In genomic region chr3R:12408160-12408559, dm6 we compare ENCODE assay signal across 3 fruit fly cellular contexts.
TF ChIP-seq lines count a peak whose summit lies in the region.

CG5196 (plus strand) TSS chr3R:12408316.

TF ChIP-seq in whole organism, adult, 20 proteins besides CTCF, POLR2A, EP300 and RAD21 (continued from another document):
- no peak for TF ChIP-seq cnc (optimal IDR thresholded peaks at IDR 0.05; lab: Kevin White, UChicago)

TF ChIP-seq in whole organism, embryonic, 481 proteins besides CTCF, POLR2A, EP300 and RAD21 (continued from another document and continues in another):
- no peak for TF ChIP-seq CG12071 (GFP tag; optimal IDR thresholded peaks at IDR 0.05; lab: Kevin White, UChicago)
- peak; percentile 73 for TF ChIP-seq unc-4 (GFP tag; IDR thresholded peaks at IDR 0.05; lab: Robert Waterston, UW; ENCODE audit: partially characterized antibody)
- no peak for TF ChIP-seq CG1529 (GFP tag; optimal IDR thresholded peaks at IDR 0.05; lab: Kevin White, UChicago)
- peak; percentile 5 for TF ChIP-seq CoRest (tag; optimal IDR thresholded peaks at IDR 0.05; lab: Kevin White, UChicago)
- no peak for TF ChIP-seq odd (GFP tag; optimal IDR thresholded peaks at IDR 0.05; lab: Kevin White, UChicago)
- no peak for TF ChIP-seq salm (tag; optimal IDR thresholded peaks at IDR 0.05; lab: Kevin White, UChicago)
- TF ChIP-seq Dek (tag; optimal IDR thresholded peaks at IDR 0.05; lab: Kevin White, UChicago): peak; percentile 43
- no peak for TF ChIP-seq p53 (GFP tag; optimal IDR thresholded peaks at IDR 0.05; lab: Kevin White, UChicago)
- no peak for TF ChIP-seq CG6765 (GFP tag; optimal IDR thresholded peaks at IDR 0.05; lab: Kevin White, UChicago)
- TF ChIP-seq dmrt99B (tag; optimal IDR thresholded peaks at IDR 0.05; lab: Kevin White, UChicago): no peak
- TF ChIP-seq CG4328 (GFP tag; optimal IDR thresholded peaks at IDR 0.05; lab: Kevin White, UChicago): no peak
- TF ChIP-seq fd64A (GFP tag; optimal IDR thresholded peaks at IDR 0.05; lab: Kevin White, UChicago): no peak
- TF ChIP-seq Xrp1 (GFP tag; IDR thresholded peaks at IDR 0.05; lab: Robert Waterston, UW): 0 out of 2 replicates have a peak, but pooled peaks have one; percentile 12
- no peak for TF ChIP-seq Bdp1 (GFP tag; optimal IDR thresholded peaks at IDR 0.05; lab: Kevin White, UChicago)
- peak; percentile 17 for TF ChIP-seq kah (GFP tag; optimal IDR thresholded peaks at IDR 0.05; lab: Kevin White, UChicago)
- peak; percentile 17; the same call in 1 of the 2 replicates for TF ChIP-seq hbn (GFP tag; IDR thresholded peaks at IDR 0.05; lab: Robert Waterston, UW; ENCODE audit: partially characterized antibody)
- peak; percentile 11 for TF ChIP-seq lilli (GFP tag; optimal IDR thresholded peaks at IDR 0.05; lab: Kevin White, UChicago)
- TF ChIP-seq nom (GFP tag; optimal IDR thresholded peaks at IDR 0.05; lab: Kevin White, UChicago): peak; percentile 45
- no peak for TF ChIP-seq oc (tag; optimal IDR thresholded peaks at IDR 0.05; lab: Kevin White, UChicago)
- TF ChIP-seq CG12391 (tag; optimal IDR thresholded peaks at IDR 0.05; lab: Kevin White, UChicago): peak; percentile 35
- TF ChIP-seq gfzf (GFP tag; optimal IDR thresholded peaks at IDR 0.05; lab: Kevin White, UChicago): peak; percentile 75
- TF ChIP-seq CG6813 (GFP tag; optimal IDR thresholded peaks at IDR 0.05; lab: Kevin White, UChicago): no peak
- TF ChIP-seq HLH4C (GFP tag; IDR thresholded peaks at IDR 0.05; lab: Robert Waterston, UW; ENCODE audit: partially characterized antibody): peak; percentile 70
- peak; percentile 31 for TF ChIP-seq Vsx1 (GFP tag; optimal IDR thresholded peaks at IDR 0.05; lab: Kevin White, UChicago)
- peak; percentile 79 for TF ChIP-seq CG6791 (GFP tag; IDR thresholded peaks at IDR 0.05; lab: Robert Waterston, UW; ENCODE audit: partially characterized antibody)
- TF ChIP-seq NC2β (GFP tag; optimal IDR thresholded peaks at IDR 0.05; lab: Kevin White, UChicago): no peak
- TF ChIP-seq NfI (GFP tag; optimal IDR thresholded peaks at IDR 0.05; lab: Kevin White, UChicago): peak; percentile 30
- peak; percentile 84 for TF ChIP-seq CG13287 (GFP tag; IDR thresholded peaks at IDR 0.05; lab: Robert Waterston, UW; ENCODE audit: partially characterized antibody)
- TF ChIP-seq CG30403 (GFP tag; optimal IDR thresholded peaks at IDR 0.05; lab: Kevin White, UChicago): no peak
- TF ChIP-seq Hey (tag; optimal IDR thresholded peaks at IDR 0.05; lab: Kevin White, UChicago): no peak
- TF ChIP-seq CG1792 (GFP tag; optimal IDR thresholded peaks at IDR 0.05; lab: Kevin White, UChicago): no peak
- no peak for TF ChIP-seq fd3F (GFP tag; optimal IDR thresholded peaks at IDR 0.05; lab: Kevin White, UChicago)
- peak; percentile 66 for TF ChIP-seq knrl (GFP tag; IDR thresholded peaks at IDR 0.05; lab: Robert Waterston, UW; ENCODE audit: partially characterized antibody)
- no peak for TF ChIP-seq mirr (GFP tag; optimal IDR thresholded peaks at IDR 0.05; lab: Kevin White, UChicago)
- peak; percentile 87 for TF ChIP-seq E2f2 (GFP tag; IDR thresholded peaks at IDR 0.05; lab: Robert Waterston, UW)
- no peak for TF ChIP-seq pnt (GFP tag; optimal IDR thresholded peaks at IDR 0.05; lab: Kevin White, UChicago)
- peak; percentile 12 for TF ChIP-seq unpg (GFP tag; optimal IDR thresholded peaks at IDR 0.05; lab: Kevin White, UChicago)
- TF ChIP-seq CG31224 (GFP tag; IDR thresholded peaks at IDR 0.05; lab: Robert Waterston, UW): no peak
- TF ChIP-seq Hr51 (GFP tag; optimal IDR thresholded peaks at IDR 0.05; lab: Kevin White, UChicago): no peak
- no peak for TF ChIP-seq CG32767 (GFP tag; IDR thresholded peaks at IDR 0.05; lab: Robert Waterston, UW)
- no peak for TF ChIP-seq bcd (GFP tag; optimal IDR thresholded peaks at IDR 0.05; lab: Kevin White, UChicago)
- TF ChIP-seq CG3995 (GFP tag; optimal IDR thresholded peaks at IDR 0.05; lab: Kevin White, UChicago): peak; percentile 78
- TF ChIP-seq CG4282 (GFP tag; optimal IDR thresholded peaks at IDR 0.05; lab: Kevin White, UChicago): no peak
- TF ChIP-seq CG18599 (GFP tag; optimal IDR thresholded peaks at IDR 0.05; lab: Kevin White, UChicago): no peak
- peak; percentile 40 for TF ChIP-seq CHES-1-like (GFP tag; optimal IDR thresholded peaks at IDR 0.05; lab: Kevin White, UChicago)
- peak; percentile 24 for TF ChIP-seq CG12299 (tag; optimal IDR thresholded peaks at IDR 0.05; lab: Kevin White, UChicago)
- TF ChIP-seq CG8290 (GFP tag; optimal IDR thresholded peaks at IDR 0.05; lab: Kevin White, UChicago): no peak
- TF ChIP-seq CG8290 (tag; optimal IDR thresholded peaks at IDR 0.05; lab: Kevin White, UChicago): no peak
- TF ChIP-seq nau (GFP tag; optimal IDR thresholded peaks at IDR 0.05; lab: Kevin White, UChicago): no peak
- peak; percentile 15 for TF ChIP-seq Myb (GFP tag; optimal IDR thresholded peaks at IDR 0.05; lab: Kevin White, UChicago)
- TF ChIP-seq YL-1 (GFP tag; optimal IDR thresholded peaks at IDR 0.05; lab: Kevin White, UChicago): peak; percentile 50
- TF ChIP-seq HLH3B (GFP tag; IDR thresholded peaks at IDR 0.05; lab: Robert Waterston, UW): no peak
- TF ChIP-seq Bteb2 (GFP tag; optimal IDR thresholded peaks at IDR 0.05; lab: Kevin White, UChicago): no peak
- TF ChIP-seq HLHmδ (GFP tag; optimal IDR thresholded peaks at IDR 0.05; lab: Kevin White, UChicago): peak; percentile 49
- TF ChIP-seq danr (GFP tag; IDR thresholded peaks at IDR 0.05; lab: Robert Waterston, UW): no peak
- peak; percentile 45; the same call in 1 of the 2 replicates for TF ChIP-seq CG16779 (GFP tag; IDR thresholded peaks at IDR 0.05; lab: Robert Waterston, UW)
- peak; percentile 34 for TF ChIP-seq kni (GFP tag; optimal IDR thresholded peaks at IDR 0.05; lab: Kevin White, UChicago)
- peak; percentile 86 for TF ChIP-seq pzg (GFP tag; optimal IDR thresholded peaks at IDR 0.05; lab: Kevin White, UChicago)
- no peak for TF ChIP-seq dpn (GFP tag; optimal IDR thresholded peaks at IDR 0.05; lab: Kevin White, UChicago)
- TF ChIP-seq gro (GFP tag; optimal IDR thresholded peaks at IDR 0.05; lab: Kevin White, UChicago): peak; percentile 32
- peak; percentile 33 for TF ChIP-seq nerfin-1 (tag; optimal IDR thresholded peaks at IDR 0.05; lab: Kevin White, UChicago)
- no peak for TF ChIP-seq CG14441 (GFP tag; IDR thresholded peaks at IDR 0.05; lab: Robert Waterston, UW)
- no peak for TF ChIP-seq CG8359 (GFP tag; optimal IDR thresholded peaks at IDR 0.05; lab: Kevin White, UChicago; ENCODE audit: borderline replicate concordance)
- TF ChIP-seq C15 (GFP tag; IDR thresholded peaks at IDR 0.05; lab: Robert Waterston, UW): no peak
- TF ChIP-seq CG17361 (GFP tag; IDR thresholded peaks at IDR 0.05; lab: Robert Waterston, UW): no peak
- no peak for TF ChIP-seq dimm (GFP tag; IDR thresholded peaks at IDR 0.05; lab: Robert Waterston, UW)

TF ChIP-seq in whole organism, prepupa, 60 proteins besides CTCF, POLR2A, EP300 and RAD21 (continued from another document):
- TF ChIP-seq CG6854 (GFP tag; optimal IDR thresholded peaks at IDR 0.05; lab: Kevin White, UChicago): peak; percentile 25
- no peak for TF ChIP-seq spab (GFP tag; optimal IDR thresholded peaks at IDR 0.05; lab: Kevin White, UChicago)
- TF ChIP-seq CG6808 (GFP tag; optimal IDR thresholded peaks at IDR 0.05; lab: Kevin White, UChicago): no peak
- TF ChIP-seq CG10631 (GFP tag; optimal IDR thresholded peaks at IDR 0.05; lab: Kevin White, UChicago): no peak
- TF ChIP-seq achi (GFP tag; optimal IDR thresholded peaks at IDR 0.05; lab: Kevin White, UChicago): no peak
- TF ChIP-seq CG31627 (GFP tag; optimal IDR thresholded peaks at IDR 0.05; lab: Kevin White, UChicago): no peak
- no peak for TF ChIP-seq Hr39 (GFP tag; optimal IDR thresholded peaks at IDR 0.05; lab: Kevin White, UChicago)
- TF ChIP-seq ss (GFP tag; optimal IDR thresholded peaks at IDR 0.05; lab: Kevin White, UChicago): peak in 1 of 2 experiments; percentile 38
- no peak for TF ChIP-seq Gug (GFP tag; IDR thresholded peaks at IDR 0.05; lab: Robert Waterston, UW)
- no peak for TF ChIP-seq Sox102F (GFP tag; optimal IDR thresholded peaks at IDR 0.05; lab: Kevin White, UChicago)
- no peak for TF ChIP-seq Met (GFP tag; optimal IDR thresholded peaks at IDR 0.05; lab: Kevin White, UChicago)
- no peak for TF ChIP-seq CG11902 (GFP tag; optimal IDR thresholded peaks at IDR 0.05; lab: Kevin White, UChicago)
- no peak for TF ChIP-seq lz (GFP tag; optimal IDR thresholded peaks at IDR 0.05; lab: Kevin White, UChicago)
- TF ChIP-seq Eip93F (GFP tag; optimal IDR thresholded peaks at IDR 0.05; lab: Kevin White, UChicago): no peak
- no peak for TF ChIP-seq OdsH (GFP tag; optimal IDR thresholded peaks at IDR 0.05; lab: Kevin White, UChicago)
- TF ChIP-seq CG6276 (GFP tag; optimal IDR thresholded peaks at IDR 0.05; lab: Kevin White, UChicago): no peak
- no peak for TF ChIP-seq Lpt (GFP tag; optimal IDR thresholded peaks at IDR 0.05; lab: Kevin White, UChicago)
- no peak for TF ChIP-seq topi (GFP tag; optimal IDR thresholded peaks at IDR 0.05; lab: Kevin White, UChicago)
- no peak for TF ChIP-seq CG11762 (GFP tag; optimal IDR thresholded peaks at IDR 0.05; lab: Kevin White, UChicago; ENCODE audit: insufficient read depth)
- no peak for TF ChIP-seq CG16779 (tag; optimal IDR thresholded peaks at IDR 0.05; lab: Kevin White, UChicago)
- peak; percentile 25 for TF ChIP-seq esn (GFP tag; optimal IDR thresholded peaks at IDR 0.05; lab: Kevin White, UChicago)
- TF ChIP-seq Eip78C (GFP tag; lab: Kevin White, UChicago): peak; percentile 67
- TF ChIP-seq cyc (GFP tag; optimal IDR thresholded peaks at IDR 0.05; lab: Kevin White, UChicago): no peak
- TF ChIP-seq CG1621 (tag; optimal IDR thresholded peaks at IDR 0.05; lab: Kevin White, UChicago): no peak
- no peak for TF ChIP-seq CG4318 (GFP tag; optimal IDR thresholded peaks at IDR 0.05; lab: Kevin White, UChicago)
- TF ChIP-seq fd85E (GFP tag; optimal IDR thresholded peaks at IDR 0.05; lab: Kevin White, UChicago): no peak
- no peak for TF ChIP-seq net (GFP tag; optimal IDR thresholded peaks at IDR 0.05; lab: Kevin White, UChicago)
- TF ChIP-seq CG15336 (GFP tag; IDR thresholded peaks at IDR 0.05; lab: Robert Waterston, UW): 0 out of 2 replicates have a peak, but pooled peaks have one; percentile 25
- TF ChIP-seq CG11294 (GFP tag; IDR thresholded peaks at IDR 0.05; lab: Robert Waterston, UW): no peak
- TF ChIP-seq vri (GFP tag; optimal IDR thresholded peaks at IDR 0.05; lab: Kevin White, UChicago): no peak
- TF ChIP-seq Smox (GFP tag; optimal IDR thresholded peaks at IDR 0.05; lab: Kevin White, UChicago): no peak
- TF ChIP-seq svp (GFP tag; lab: Kevin White, UChicago): no peak
- TF ChIP-seq Blimp-1 (GFP tag; optimal IDR thresholded peaks at IDR 0.05; lab: Kevin White, UChicago): no peak
- TF ChIP-seq Sox15 (GFP tag; optimal IDR thresholded peaks at IDR 0.05; lab: Kevin White, UChicago): no peak
- TF ChIP-seq CG34406 (GFP tag; optimal IDR thresholded peaks at IDR 0.05; lab: Kevin White, UChicago): no peak
- TF ChIP-seq CG7368 (GFP tag; optimal IDR thresholded peaks at IDR 0.05; lab: Kevin White, UChicago): no peak
- no peak for TF ChIP-seq Ets21C (GFP tag; optimal IDR thresholded peaks at IDR 0.05; lab: Kevin White, UChicago)
- TF ChIP-seq eg (GFP tag; IDR thresholded peaks at IDR 0.05; lab: Robert Waterston, UW): no peak
TF ChIP-seq in whole organism, prepupa: peak in this region for 9.
